Worm (Caenorhabditis elegans) whole organism, L1 larva: ENCODE results near the gene ehbp-1.

Experiments
- C04F5.9 ChIP-seq: sonication (generic microtip); optimal IDR thresholded peaks from 2 replicates; lab custom pipeline; 2016; ENCODE audit warnings: missing genetic modification characterization, missing compliant biosample characterization
- C16A3.4 ChIP-seq: fragments of 150-350 bp; optimal IDR thresholded peaks from 2 replicates; lab custom pipeline; 2014; ENCODE audit warnings: missing biosample characterization, missing genetic modification characterization
- F16B12.6 ChIP-seq: fragments of 150-350 bp; optimal IDR thresholded peaks from 2 replicates; lab custom pipeline; 2014; ENCODE audit warnings: missing biosample characterization, missing genetic modification characterization
- alr-1 ChIP-seq: fragments of 200-800 bp; sonication (Bioruptor generic); optimal IDR thresholded peaks from 2 replicates; lab custom pipeline; 2018; ENCODE audit warnings: borderline replicate concordance, mild to moderate bottlenecking, missing genetic modification characterization, missing compliant biosample characterization
- aly-2 ChIP-seq: fragments of 150-350 bp; optimal IDR thresholded peaks from 2 replicates; lab custom pipeline; 2014; ENCODE audit warnings: missing biosample characterization, missing genetic modification characterization
- ama-1 ChIP-seq: fragments of 150-350 bp; optimal IDR thresholded peaks from 2 replicates; lab custom pipeline; 2014
- blmp-1 ChIP-seq: fragments of 150-350 bp; optimal IDR thresholded peaks from 2 replicates; lab custom pipeline; 2014; ENCODE audit warnings: missing biosample characterization, missing genetic modification characterization
- ceh-63 ChIP-seq: fragments of 200-800 bp; sonication (Bioruptor generic); optimal IDR thresholded peaks from 2 replicates; lab custom pipeline; 2018; ENCODE audit warnings: mild to moderate bottlenecking, missing genetic modification characterization, missing compliant biosample characterization
- ceh-8 ChIP-seq: fragments of 200-800 bp; sonication (Bioruptor generic); optimal IDR thresholded peaks from 2 replicates; lab custom pipeline; 2018; ENCODE audit warnings: mild to moderate bottlenecking, missing genetic modification characterization, moderate library complexity, missing compliant biosample characterization
- ceh-82 ChIP-seq, 3 experiments: fragments of 150-350 bp in 1 of 3; sonication (generic microtip) in 2 of 3; optimal IDR thresholded peaks; 2 replicates each; lab custom pipeline; 2014 to 2017; ENCODE audit warnings: missing biosample characterization in 3 of 3, missing genetic modification characterization in 3 of 3
- ceh-88 ChIP-seq: fragments of 200-800 bp; sonication (Bioruptor generic); IDR thresholded peaks from 2 replicates; pipeline ENCODE4 v1.3.6; 2022; ENCODE audit warnings: missing genetic modification characterization, missing compliant biosample characterization
- dsc-1 ChIP-seq: sonication (generic microtip); optimal IDR thresholded peaks from 2 replicates; lab custom pipeline; 2016; ENCODE audit warnings: mild to moderate bottlenecking, missing genetic modification characterization, missing compliant biosample characterization
- egl-13 ChIP-seq: sonication (generic microtip); optimal IDR thresholded peaks from 2 replicates; lab custom pipeline; 2016; ENCODE audit warnings: missing genotype, missing genetic modification reagents, missing genetic modification characterization, missing compliant biosample characterization
- egl-27 ChIP-seq, 2 experiments: fragments of 150-350 bp in 1 of 2; sonication (generic microtip); optimal IDR thresholded peaks; 3 replicates each; lab custom pipeline; 2017 to 2018; ENCODE audit warnings: missing biosample characterization in 2 of 2, missing genetic modification characterization in 2 of 2, missing genetic modification reagents in 2 of 2
- elt-2 ChIP-seq: sonication (generic microtip); optimal IDR thresholded peaks from 2 replicates; lab custom pipeline; 2016; ENCODE audit warnings: missing genetic modification characterization, mild to moderate bottlenecking, inconsistent platforms, missing compliant biosample characterization, missing genetic modification reagents
- elt-3 ChIP-seq, 6 experiments: fragments of 150-350 bp in 1 of 6; sonication (generic microtip); optimal IDR thresholded peaks; 2 replicates each; lab custom pipeline; 2017 to 2018; ENCODE audit warnings: missing biosample characterization in 6 of 6, missing genetic modification characterization in 6 of 6, inconsistent platforms in 1 of 6
- fkh-10 ChIP-seq: sonication (generic microtip); optimal IDR thresholded peaks from 2 replicates; lab custom pipeline; 2017; ENCODE audit warnings: missing biosample characterization, missing genetic modification reagents, missing genetic modification characterization
- fkh-4 ChIP-seq: sonication (generic microtip); optimal IDR thresholded peaks from 2 replicates; lab custom pipeline; 2016; ENCODE audit warnings: missing compliant biosample characterization, missing genetic modification characterization, borderline replicate concordance
- fkh-8 ChIP-seq: sonication (generic microtip); optimal IDR thresholded peaks from 2 replicates; lab custom pipeline; 2016; ENCODE audit warnings: mild to moderate bottlenecking, missing genetic modification characterization, missing compliant biosample characterization
- fos-1 ChIP-seq: fragments of 150-350 bp; optimal IDR thresholded peaks from 2 replicates; lab custom pipeline; 2014; ENCODE audit warnings: missing biosample characterization, missing genetic modification characterization
- grh-1 ChIP-seq: fragments of 200-800 bp; sonication (Bioruptor generic); IDR thresholded peaks from 2 replicates; pipeline ENCODE4 v1.3.6; 2022; ENCODE audit warnings: missing genetic modification reagents, missing genetic modification characterization, missing compliant biosample characterization
- hlh-17 ChIP-seq: fragments of 200-800 bp; sonication (Bioruptor generic); optimal IDR thresholded peaks from 2 replicates; lab custom pipeline; 2018; ENCODE audit warnings: missing genetic modification characterization, mild to moderate bottlenecking, missing compliant biosample characterization, moderate library complexity, borderline replicate concordance
- hpl-2 ChIP-seq: fragments of 150-350 bp; optimal IDR thresholded peaks from 2 replicates; lab custom pipeline; 2014; ENCODE audit warnings: missing biosample characterization, missing genetic modification reagents, missing genetic modification characterization
- jun-1 ChIP-seq: fragments of 150-350 bp; optimal IDR thresholded peaks from 2 replicates; lab custom pipeline; 2014; ENCODE audit warnings: missing biosample characterization, missing genetic modification reagents, missing genetic modification characterization
- lin-15B ChIP-seq: fragments of 150-350 bp; sonication (generic microtip); optimal IDR thresholded peaks from 3 replicates; lab custom pipeline; 2014; ENCODE audit warnings: missing biosample characterization, missing genetic modification characterization
- lin-35 ChIP-seq, 2 experiments: fragments of 150-350 bp; optimal IDR thresholded peaks; 2 replicates each; lab custom pipeline; 2014; ENCODE audit warnings: missing biosample characterization in 2 of 2, missing genetic modification characterization in 2 of 2, missing genetic modification reagents in 2 of 2
- lin-39 ChIP-seq: fragments of 150-350 bp; optimal IDR thresholded peaks from 2 replicates; lab custom pipeline; 2014; ENCODE audit warnings: missing biosample characterization, missing genetic modification reagents, missing genetic modification characterization
- lir-3 ChIP-seq: sonication (generic microtip); optimal IDR thresholded peaks from 2 replicates; lab custom pipeline; 2016; ENCODE audit warnings: mild to moderate bottlenecking, missing genetic modification characterization, moderate library complexity, missing compliant biosample characterization; ENCODE audit not compliant: poor library complexity
- mab-9 ChIP-seq: fragments of 200-800 bp; sonication (Bioruptor generic); IDR thresholded peaks from 2 replicates; pipeline ENCODE4 v1.3.6; 2022; ENCODE audit warnings: missing genetic modification reagents, missing genetic modification characterization, missing compliant biosample characterization
- mdl-1 ChIP-seq, 2 experiments: fragments of 150-350 bp; optimal IDR thresholded peaks; 2 replicates each; lab custom pipeline; 2014 to 2017; ENCODE audit warnings: missing biosample characterization in 2 of 2, missing genetic modification characterization in 2 of 2, inconsistent platforms in 1 of 2
- mep-1 ChIP-seq: fragments of 150-350 bp; optimal IDR thresholded peaks from 2 replicates; lab custom pipeline; 2014; ENCODE audit warnings: missing biosample characterization, missing genetic modification characterization
- nhr-11 ChIP-seq: fragments of 150-350 bp; optimal IDR thresholded peaks from 2 replicates; lab custom pipeline; 2014; ENCODE audit warnings: missing biosample characterization, missing genetic modification characterization
- nhr-19 ChIP-seq: fragments of 200-800 bp; sonication (Bioruptor generic); conservative IDR thresholded peaks from 2 replicates; pipeline ENCODE4 v1.3.6; 2022; ENCODE audit warnings: missing genetic modification characterization, missing compliant biosample characterization
- nhr-20 ChIP-seq: sonication (generic microtip); optimal IDR thresholded peaks from 2 replicates; lab custom pipeline; 2016; ENCODE audit warnings: mild to moderate bottlenecking, missing genetic modification characterization, missing compliant biosample characterization
- nhr-237 ChIP-seq: fragments of 150-350 bp; optimal IDR thresholded peaks from 2 replicates; lab custom pipeline; 2014; ENCODE audit warnings: missing biosample characterization, missing genetic modification characterization
- nhr-71 ChIP-seq: sonication (generic microtip); optimal IDR thresholded peaks from 2 replicates; lab custom pipeline; 2016; ENCODE audit warnings: mild to moderate bottlenecking, missing genetic modification characterization, moderate library complexity, missing compliant biosample characterization
- nhr-84 ChIP-seq: sonication (generic microtip); optimal IDR thresholded peaks from 2 replicates; lab custom pipeline; 2017; ENCODE audit warnings: missing biosample characterization, missing genetic modification characterization
- nhr-85 ChIP-seq: sonication (generic microtip); peaks from one replicate; lab custom pipeline; 2016; ENCODE audit warnings: missing genetic modification characterization, inconsistent platforms, missing compliant biosample characterization
- nhr-90 ChIP-seq: sonication (generic microtip); optimal IDR thresholded peaks from 2 replicates; lab custom pipeline; 2016; ENCODE audit warnings: mild to moderate bottlenecking, missing genetic modification characterization, missing compliant biosample characterization; ENCODE audit not compliant: poor library complexity
- pag-3 ChIP-seq: sonication (generic microtip); optimal IDR thresholded peaks from 2 replicates; lab custom pipeline; 2017; ENCODE audit warnings: missing genetic modification characterization, mild to moderate bottlenecking, missing compliant biosample characterization, antibody characterized with exemption, borderline replicate concordance; ENCODE audit not compliant: insufficient read depth
- pax-3 ChIP-seq: fragments of 200-800 bp; sonication (Bioruptor generic); optimal IDR thresholded peaks from 2 replicates; lab custom pipeline; 2018; ENCODE audit warnings: mild to moderate bottlenecking, missing genetic modification characterization, moderate library complexity, missing compliant biosample characterization
- pqm-1 ChIP-seq: sonication (generic microtip); optimal IDR thresholded peaks from 3 replicates; lab custom pipeline; 2017; ENCODE audit warnings: missing biosample characterization, missing genetic modification characterization
- snu-23 ChIP-seq: sonication (generic microtip); optimal IDR thresholded peaks from 2 replicates; lab custom pipeline; 2016; ENCODE audit warnings: missing genetic modification characterization, missing compliant biosample characterization
- sox-4 ChIP-seq: sonication (generic microtip); optimal IDR thresholded peaks from 2 replicates; lab custom pipeline; 2016; ENCODE audit warnings: missing genetic modification characterization, missing compliant biosample characterization
- sptf-1 ChIP-seq: fragments of 150-350 bp; optimal IDR thresholded peaks from 2 replicates; lab custom pipeline; 2014; ENCODE audit warnings: missing biosample characterization, missing genetic modification characterization
- tbx-2 ChIP-seq: sonication (generic microtip); optimal IDR thresholded peaks from 2 replicates; lab custom pipeline; 2016; ENCODE audit warnings: missing genetic modification characterization, missing compliant biosample characterization
- unc-130 ChIP-seq: fragments of 150-350 bp; optimal IDR thresholded peaks from 2 replicates; lab custom pipeline; 2017; ENCODE audit warnings: missing biosample characterization, missing genetic modification characterization, inconsistent platforms
- unc-30 ChIP-seq: sonication (generic microtip); optimal IDR thresholded peaks from 2 replicates; lab custom pipeline; 2017; ENCODE audit warnings: missing biosample characterization, missing genetic modification characterization
- unc-86 ChIP-seq: sonication (generic microtip); optimal IDR thresholded peaks from 2 replicates; lab custom pipeline; 2016; ENCODE audit warnings: missing genetic modification characterization, missing compliant biosample characterization
- vab-15 ChIP-seq: sonication (generic microtip); optimal IDR thresholded peaks from 2 replicates; lab custom pipeline; 2017; ENCODE audit warnings: missing genotype, mild to moderate bottlenecking, missing genetic modification characterization, missing compliant biosample characterization
- xbp-1 ChIP-seq: sonication (generic microtip); optimal IDR thresholded peaks from 2 replicates; lab custom pipeline; 2016; ENCODE audit warnings: missing genetic modification characterization, missing compliant biosample characterization
- ztf-4 ChIP-seq: fragments of 150-350 bp; optimal IDR thresholded peaks from 2 replicates; lab custom pipeline; 2014; ENCODE audit warnings: missing biosample characterization, missing genetic modification characterization

The ehbp-1 gene

DNA sequence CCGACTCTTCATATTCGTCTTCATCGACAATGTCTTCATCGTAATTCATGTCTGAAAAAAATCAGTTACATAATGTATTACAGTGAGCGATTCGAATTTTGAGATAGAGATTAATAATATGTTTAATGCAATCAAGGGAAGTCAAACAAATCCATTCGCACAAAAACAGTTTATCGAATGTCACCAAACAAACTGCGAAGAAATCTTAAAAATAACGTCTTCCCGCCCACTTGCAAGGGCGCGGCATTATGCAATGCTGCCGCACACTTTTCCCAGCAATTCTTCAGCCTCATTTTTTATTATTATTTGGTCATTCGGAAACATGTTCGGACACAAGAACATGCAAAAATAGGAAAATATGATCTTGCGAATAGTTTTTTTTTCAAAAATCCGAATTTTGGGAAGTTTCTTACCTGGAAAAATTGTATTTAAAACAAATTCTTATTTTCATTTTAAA lies 6.2 kb upstream of the ehbp-1 start, which contains the start of gene mdf-1:
Gene mdf-1 (minus strand): TSS at position 51 of the 457 bp plus-strand sequence.
- TF ChIP-seq hpl-2 (GFP tag; lab: Kevin White, UChicago) (no peak), blmp-1 (tag; lab: Kevin White, UChicago) (peak; percentile 62), fos-1 (tag; lab: Kevin White, UChicago) (no peak), lin-15B (peak; percentile 65), alr-1 (tag; lab: Kevin White, UChicago) (no peak), sox-4 (tag; lab: Kevin White, UChicago) (no peak), fkh-4 (no peak), nhr-84 (tag; lab: Kevin White, UChicago) (no peak), egl-27 (tag; optimal IDR thresholded peaks at IDR 0.05; lab: Kevin White, UChicago) (no peak), elt-3 (tag; optimal IDR thresholded peaks at IDR 0.05; lab: Kevin White, UChicago) (peak in 1 of 6 experiments; percentile 82), sptf-1 (tag; lab: Kevin White, UChicago) (no peak), fkh-8 (tag; lab: Kevin White, UChicago) (peak; percentile 57), elt-2 (tag; lab: Kevin White, UChicago) (no peak), egl-13 (tag; lab: Kevin White, UChicago) (peak; percentile 50), fkh-10 (no peak), lir-3 (tag; lab: Kevin White, UChicago) (peak; percentile 57), hlh-17 (GFP tag; lab: Kevin White, UChicago) (no peak), grh-1 (GFP tag; lab: Robert Waterston, UW) (no peak), nhr-20 (peak; percentile 75), nhr-19 (GFP tag; lab: Robert Waterston, UW) (peak; percentile 49), tbx-2 (tag; lab: Kevin White, UChicago) (peak; percentile 60), F16B12.6 (tag; lab: Kevin White, UChicago) (peak; percentile 10), C04F5.9 (tag; lab: Kevin White, UChicago) (no peak), nhr-90 (tag; lab: Kevin White, UChicago) (peak; percentile 68), unc-86 (peak; percentile 32), ceh-88 (peak; percentile 26; the same call in 1 of the 2 replicates), mdl-1 (tag; optimal IDR thresholded peaks at IDR 0.05; lab: Kevin White, UChicago) (peak in 1 of 2 experiments; percentile 45), ceh-63 (GFP tag; lab: Kevin White, UChicago) (no peak), nhr-237 (tag; lab: Kevin White, UChicago) (no peak), jun-1 (no peak), ztf-4 (tag; lab: Kevin White, UChicago) (peak; percentile 24), mab-9 (GFP tag; lab: Robert Waterston, UW) (no peak), nhr-11 (tag; lab: Kevin White, UChicago) (no peak), nhr-71 (tag; lab: Kevin White, UChicago) (peak; percentile 80), pqm-1 (tag; lab: Kevin White, UChicago) (no peak), xbp-1 (tag; lab: Kevin White, UChicago) (peak; percentile 60), C16A3.4 (tag; lab: Kevin White, UChicago) (peak; percentile 85), ceh-82 (tag; optimal IDR thresholded peaks at IDR 0.05; lab: Kevin White, UChicago) (peak; percentile 14 to 68 (median 43)), vab-15 (tag; lab: Kevin White, UChicago) (no peak), unc-130 (tag; lab: Kevin White, UChicago) (peak; percentile 58), lin-35 (GFP tag; optimal IDR thresholded peaks at IDR 0.05; lab: Kevin White, UChicago) (peak; percentile 90 to 96), unc-30 (tag; lab: Kevin White, UChicago) (no peak), ama-1 (lab: Kevin White, UChicago) (peak; percentile 29), lin-39 (tag; lab: Kevin White, UChicago) (no peak), mep-1 (tag; lab: Kevin White, UChicago) (peak; percentile 26), dsc-1 (tag; lab: Kevin White, UChicago) (peak; percentile 49), snu-23 (GFP tag; lab: Kevin White, UChicago) (peak; percentile 79), pag-3 (tag; lab: Kevin White, UChicago) (no peak), nhr-85 (tag; lab: Kevin White, UChicago) (peak; percentile 48), pax-3 (no peak), aly-2 (no peak), ceh-8 (GFP tag; lab: Kevin White, UChicago) (peak; percentile 34)
